Worm (Caenorhabditis elegans) whole organism, mixed stage, embryonic: ENCODE data around the gene exc-5.

Experiments
- M03D4.4 ChIP-seq: sonication (generic microtip); optimal IDR thresholded peaks from 2 replicates; lab custom pipeline; 2017; ENCODE audit warnings: mild to moderate bottlenecking, missing genetic modification characterization, missing compliant biosample characterization
- bed-3 ChIP-seq: fragments of 200-800 bp; sonication (Bioruptor generic); optimal IDR thresholded peaks from 3 replicates; lab custom pipeline; 2018; ENCODE audit warnings: mild to moderate bottlenecking, missing genetic modification characterization, moderate library complexity, missing compliant biosample characterization
- blmp-1 ChIP-seq: fragments of 150-350 bp; optimal IDR thresholded peaks from 2 replicates; lab custom pipeline; 2014; ENCODE audit warnings: missing biosample characterization, missing genetic modification characterization
- ceh-39 ChIP-seq: fragments of 150-350 bp; optimal IDR thresholded peaks from 2 replicates; lab custom pipeline; 2014; ENCODE audit warnings: missing biosample characterization, missing genetic modification characterization
- ceh-43 ChIP-seq: fragments of 200-800 bp; sonication (Bioruptor generic); optimal IDR thresholded peaks from 2 replicates; lab custom pipeline; 2018; ENCODE audit warnings: mild to moderate bottlenecking, missing genetic modification characterization, moderate library complexity, missing compliant biosample characterization
- ceh-83 ChIP-seq: fragments of 200-800 bp; sonication (Bioruptor generic); optimal IDR thresholded peaks from 2 replicates; lab custom pipeline; 2018; ENCODE audit warnings: mild to moderate bottlenecking, missing genetic modification characterization, missing compliant biosample characterization
- ces-1 ChIP-seq: fragments of 150-350 bp; optimal IDR thresholded peaks from 2 replicates; lab custom pipeline; 2014; ENCODE audit warnings: missing biosample characterization, missing genetic modification reagents, missing genetic modification characterization
- cnd-1 ChIP-seq: fragments of 200-800 bp; sonication (Bioruptor generic); optimal IDR thresholded peaks from 2 replicates; lab custom pipeline; 2018; ENCODE audit warnings: mild to moderate bottlenecking, missing genetic modification characterization, missing compliant biosample characterization
- drap-1 ChIP-seq: fragments of 200-800 bp; sonication (Bioruptor generic); optimal IDR thresholded peaks from 3 replicates; lab custom pipeline; 2018; ENCODE audit warnings: mild to moderate bottlenecking, missing genetic modification characterization, missing compliant biosample characterization
- elt-1 ChIP-seq: sonication (generic microtip); optimal IDR thresholded peaks from 2 replicates; lab custom pipeline; 2017; ENCODE audit warnings: missing genetic modification characterization, mild to moderate bottlenecking, missing compliant biosample characterization, antibody characterized with exemption, moderate library complexity, borderline replicate concordance; ENCODE audit not compliant: insufficient read depth
- elt-3 ChIP-seq: fragments of 150-350 bp; optimal IDR thresholded peaks from 2 replicates; lab custom pipeline; 2014; ENCODE audit warnings: missing biosample characterization, missing genetic modification characterization
- flh-1 ChIP-seq: fragments of 200-800 bp; sonication (Bioruptor generic); optimal IDR thresholded peaks from 2 replicates; lab custom pipeline; 2018; ENCODE audit warnings: mild to moderate bottlenecking, missing genetic modification characterization, moderate library complexity, missing compliant biosample characterization
- ham-2 ChIP-seq: fragments of 200-800 bp; sonication (Bioruptor generic); optimal IDR thresholded peaks from 2 replicates; lab custom pipeline; 2018; ENCODE audit warnings: mild to moderate bottlenecking, missing genetic modification characterization, missing compliant biosample characterization
- hlh-1 ChIP-seq: fragments of 150-350 bp; optimal IDR thresholded peaks from 2 replicates; lab custom pipeline; 2014; ENCODE audit warnings: missing biosample characterization, missing genetic modification reagents, missing genetic modification characterization
- lin-13 ChIP-seq: fragments of 150-350 bp; optimal IDR thresholded peaks from 2 replicates; lab custom pipeline; 2014; ENCODE audit warnings: missing biosample characterization, missing genetic modification characterization
- lin-32 ChIP-seq: fragments of 200-800 bp; sonication (Bioruptor generic); optimal IDR thresholded peaks from 2 replicates; lab custom pipeline; 2018; ENCODE audit warnings: mild to moderate bottlenecking, missing genetic modification characterization, missing compliant biosample characterization
- lsy-2 ChIP-seq: fragments of 150-350 bp; optimal IDR thresholded peaks from 2 replicates; lab custom pipeline; 2014; ENCODE audit warnings: missing biosample characterization, missing genetic modification characterization
- mep-1 ChIP-seq: fragments of 150-350 bp; optimal IDR thresholded peaks from 2 replicates; lab custom pipeline; 2017; ENCODE audit warnings: missing biosample characterization, missing genetic modification reagents, missing genetic modification characterization, inconsistent platforms
- mls-2 ChIP-seq: sonication (generic microtip); optimal IDR thresholded peaks from 2 replicates; lab custom pipeline; 2016; ENCODE audit warnings: mild to moderate bottlenecking, missing genetic modification characterization, moderate library complexity, missing compliant biosample characterization
- nhr-12 ChIP-seq: fragments of 150-350 bp; optimal IDR thresholded peaks from 2 replicates; lab custom pipeline; 2014; ENCODE audit warnings: missing biosample characterization, missing genetic modification characterization
- nhr-2 ChIP-seq: fragments of 150-350 bp; optimal IDR thresholded peaks from 2 replicates; lab custom pipeline; 2014; ENCODE audit warnings: missing biosample characterization, missing genetic modification characterization
- nhr-237 ChIP-seq: fragments of 150-350 bp; optimal IDR thresholded peaks from 2 replicates; lab custom pipeline; 2014; ENCODE audit warnings: missing biosample characterization, missing genetic modification characterization
- nhr-28 ChIP-seq: fragments of 150-350 bp; optimal IDR thresholded peaks from 2 replicates; lab custom pipeline; 2014; ENCODE audit warnings: missing biosample characterization, missing genetic modification characterization
- nhr-76 ChIP-seq: sonication (generic microtip); optimal IDR thresholded peaks from 2 replicates; lab custom pipeline; 2017; ENCODE audit warnings: missing biosample characterization, missing genetic modification characterization
- pha-4 ChIP-seq: fragments of 150-350 bp; optimal IDR thresholded peaks from 2 replicates; lab custom pipeline; 2018; ENCODE audit warnings: missing biosample characterization, missing genetic modification reagents, missing genetic modification characterization
- sem-2 ChIP-seq: fragments of 200-800 bp; sonication (Bioruptor generic); optimal IDR thresholded peaks from 2 replicates; lab custom pipeline; 2018; ENCODE audit warnings: mild to moderate bottlenecking, missing genetic modification characterization, missing compliant biosample characterization
- snpc-4 ChIP-seq: fragments of 150-350 bp; optimal IDR thresholded peaks from 2 replicates; lab custom pipeline; 2014; ENCODE audit warnings: missing biosample characterization, missing genetic modification characterization
- sptf-1 ChIP-seq: sonication (generic microtip); optimal IDR thresholded peaks from 2 replicates; lab custom pipeline; 2017; ENCODE audit warnings: mild to moderate bottlenecking, missing genetic modification characterization, moderate library complexity, missing compliant biosample characterization
- tbx-8 ChIP-seq: fragments of 200-800 bp; sonication (Bioruptor generic); optimal IDR thresholded peaks from 2 replicates; lab custom pipeline; 2018; ENCODE audit warnings: mild to moderate bottlenecking, missing genetic modification characterization, moderate library complexity, missing compliant biosample characterization
- unc-120 ChIP-seq: sonication (generic microtip); optimal IDR thresholded peaks from 2 replicates; lab custom pipeline; 2017; ENCODE audit warnings: missing genetic modification characterization, missing compliant biosample characterization; ENCODE audit not compliant: poor library complexity, severe bottlenecking
- unc-39 ChIP-seq: fragments of 150-350 bp; optimal IDR thresholded peaks from 2 replicates; lab custom pipeline; 2014; ENCODE audit warnings: missing biosample characterization, missing genetic modification characterization
- unc-62 ChIP-seq: fragments of 150-350 bp; optimal IDR thresholded peaks from 2 replicates; lab custom pipeline; 2014; ENCODE audit warnings: missing biosample characterization, missing genetic modification reagents, missing genetic modification characterization
- zip-8 ChIP-seq: fragments of 150-350 bp; optimal IDR thresholded peaks from 2 replicates; lab custom pipeline; 2014; ENCODE audit warnings: missing biosample characterization, missing genetic modification characterization

Gene exc-5

DNA sequence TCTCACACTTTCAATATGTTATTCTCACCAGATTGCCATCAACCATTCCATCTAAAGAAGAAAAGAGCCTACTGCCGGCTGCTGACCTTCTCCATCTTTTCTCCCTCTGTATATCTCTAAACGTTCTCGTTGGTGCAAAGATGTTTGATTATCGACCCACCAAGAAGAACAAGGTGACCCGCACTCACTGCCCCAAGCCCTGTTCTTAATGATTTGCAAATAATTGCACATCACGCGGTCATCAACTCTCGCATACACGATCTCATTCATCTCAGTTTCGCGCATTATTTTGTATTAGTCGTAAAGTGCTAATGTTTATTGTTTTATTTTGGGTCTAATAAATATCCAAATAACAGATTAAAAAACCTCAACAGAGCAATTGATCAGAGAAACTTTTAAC lies 6.0 kb upstream of the exc-5 start:
- TF ChIP-seq hlh-1 (peak; percentile 10), ceh-39 (tag; lab: Kevin White, UChicago) (peak; percentile 44), nhr-2 (tag; lab: Kevin White, UChicago) (peak; percentile 94), lin-13 (no peak), bed-3 (GFP tag; lab: Kevin White, UChicago) (no peak)

DNA sequence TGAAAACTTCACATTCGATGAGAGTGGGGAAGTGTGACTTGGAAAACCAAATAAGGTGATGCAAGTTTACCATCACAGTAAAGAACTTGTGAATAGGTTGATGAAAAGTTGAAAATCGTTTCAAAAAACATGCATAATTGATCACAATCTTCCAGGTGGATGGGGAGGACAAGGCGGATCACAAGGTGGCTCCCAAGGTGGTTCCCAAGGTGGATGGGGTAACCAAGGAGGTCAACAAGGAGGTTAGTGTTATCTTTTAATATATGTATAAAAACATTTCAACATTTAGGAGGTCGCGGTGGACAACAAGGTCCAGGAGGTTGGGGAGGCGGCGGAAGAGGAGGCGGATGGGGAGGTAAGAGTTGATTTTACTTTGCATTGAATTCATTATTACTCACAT lies 4.2 kb upstream of the exc-5 start, which contains the start of gene T28C6.10:
TSS of gene T28C6.10 (plus strand) at position 301 of the 400 bp plus-strand sequence.
- TF ChIP-seq nhr-76 (tag; lab: Kevin White, UChicago) (no peak), unc-120 (tag; lab: Kevin White, UChicago) (no peak), lin-13 (no peak), cnd-1 (tag; lab: Kevin White, UChicago) (no peak), hlh-1 (no peak), nhr-2 (tag; lab: Kevin White, UChicago) (no peak), sptf-1 (tag; lab: Kevin White, UChicago) (no peak)

DNA sequence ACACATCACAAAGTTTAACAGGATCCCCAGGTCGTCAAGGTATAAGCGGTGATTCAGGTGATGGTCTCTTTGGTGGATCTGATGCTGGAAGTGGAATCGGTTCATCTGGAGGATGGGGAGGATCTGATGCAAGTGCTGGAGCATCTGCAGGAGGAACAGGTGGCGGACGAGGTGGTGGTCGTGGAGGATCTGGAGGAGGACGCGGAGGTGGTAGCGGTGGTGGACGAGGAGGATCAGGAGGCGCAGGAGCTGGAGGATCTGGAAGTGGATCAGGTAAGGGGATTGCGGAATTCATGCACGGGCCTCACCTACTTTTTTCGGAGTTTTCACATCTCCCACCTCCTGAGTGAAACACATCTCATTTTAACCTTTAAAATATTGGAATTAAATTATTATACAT lies 3.1 kb upstream of the exc-5 start:
- no peak for TF ChIP-seq pha-4 (tag; lab: Kevin White, UChicago)

DNA sequence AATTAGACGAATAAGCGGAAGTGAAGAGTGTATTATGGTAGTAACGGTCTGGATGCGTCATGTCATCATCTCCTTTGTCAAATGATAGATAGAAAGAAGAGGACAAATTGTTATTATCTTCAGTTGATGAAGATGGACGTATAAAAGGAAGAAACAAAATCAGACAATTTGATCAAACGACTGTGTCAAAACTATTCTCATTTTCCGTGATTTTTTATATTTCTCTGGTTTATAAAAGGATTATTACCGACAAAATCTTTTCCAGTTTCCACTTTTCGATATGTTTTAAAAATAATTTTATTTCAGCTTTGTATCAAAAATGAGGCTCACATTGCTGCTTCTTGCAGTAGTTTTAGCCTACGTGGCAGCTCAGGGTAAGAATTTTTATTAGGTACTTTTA lies 2.6 kb upstream of the exc-5 start, which contains the start of gene grsp-2:
TSS of gene grsp-2 (plus strand) at position 301 of the 400 bp plus-strand sequence.
- TF ChIP-seq nhr-28 (no peak), sptf-1 (tag; lab: Kevin White, UChicago) (no peak), mep-1 (tag; lab: Kevin White, UChicago) (no peak), sem-2 (GFP tag; lab: Kevin White, UChicago) (no peak), ceh-39 (tag; lab: Kevin White, UChicago) (no peak), cnd-1 (tag; lab: Kevin White, UChicago) (no peak), pha-4 (tag; lab: Kevin White, UChicago) (no peak)
- TF ChIP-seq, all 35 proteins: peak for 0

DNA sequence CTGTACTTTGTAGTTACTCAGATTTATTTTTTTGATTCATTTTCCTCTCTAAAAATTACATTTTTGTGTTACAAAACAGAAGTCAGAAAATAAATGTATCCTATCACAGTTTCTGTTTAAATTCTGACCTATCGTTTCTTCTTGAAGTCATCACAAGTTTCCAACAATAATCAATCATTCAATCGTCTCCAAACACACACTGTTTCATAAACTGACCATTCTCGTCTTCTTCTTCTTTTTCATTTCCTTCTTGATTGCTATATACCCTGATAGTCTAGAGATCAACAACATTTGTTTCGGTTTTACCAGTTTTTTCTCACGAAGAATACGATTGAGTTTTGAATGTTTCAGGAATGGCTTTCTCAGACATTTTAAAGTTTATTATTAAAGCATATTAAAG lies 1.7 kb upstream of the exc-5 start:
- TF ChIP-seq mls-2 (tag; lab: Kevin White, UChicago) (no peak), sptf-1 (tag; lab: Kevin White, UChicago) (no peak), ham-2 (GFP tag; lab: Kevin White, UChicago) (no peak), unc-62 (GFP tag; lab: Kevin White, UChicago) (no peak), unc-39 (no peak), ces-1 (GFP tag; lab: Kevin White, UChicago) (no peak), hlh-1 (no peak), nhr-76 (tag; lab: Kevin White, UChicago) (no peak), cnd-1 (tag; lab: Kevin White, UChicago) (no peak), M03D4.4 (no peak), pha-4 (tag; lab: Kevin White, UChicago) (no peak), ceh-43 (GFP tag; lab: Kevin White, UChicago) (no peak), ceh-83 (GFP tag; lab: Kevin White, UChicago) (no peak), zip-8 (tag; lab: Kevin White, UChicago) (no peak), blmp-1 (tag; lab: Kevin White, UChicago) (no peak), lsy-2 (tag; lab: Kevin White, UChicago) (no peak), unc-120 (tag; lab: Kevin White, UChicago) (no peak), drap-1 (GFP tag; lab: Kevin White, UChicago) (no peak)
- TF ChIP-seq, all 35 proteins: peak for 0

DNA sequence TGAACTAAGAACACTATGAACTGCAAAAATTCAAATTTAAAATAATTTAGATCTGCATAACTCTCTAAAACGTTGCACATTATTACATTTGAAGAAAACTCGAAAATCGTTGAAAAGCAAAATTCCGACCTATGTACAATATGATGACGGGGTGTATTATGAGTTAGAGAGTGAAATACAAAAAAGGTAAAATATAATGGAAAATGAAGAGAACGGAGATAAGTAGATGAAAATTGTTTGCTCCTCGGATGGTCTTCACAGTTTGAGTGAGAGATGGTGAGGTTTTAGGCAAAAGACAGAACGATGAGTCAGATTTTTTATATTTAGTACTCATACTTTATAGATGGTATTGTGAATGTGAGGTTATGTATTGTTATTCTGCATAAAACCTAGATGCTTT lies 6.1 kb downstream of the exc-5 start:
- no peak for TF ChIP-seq flh-1
- no peak for TF ChIP-seq blmp-1 (tag; lab: Kevin White, UChicago)
- no peak for TF ChIP-seq mls-2 (tag; lab: Kevin White, UChicago)
- TF ChIP-seq bed-3 (GFP tag; lab: Kevin White, UChicago) = no peak
- no peak for TF ChIP-seq tbx-8 (GFP tag; lab: Kevin White, UChicago)
- TF ChIP-seq zip-8 (tag; lab: Kevin White, UChicago) = no peak

DNA sequence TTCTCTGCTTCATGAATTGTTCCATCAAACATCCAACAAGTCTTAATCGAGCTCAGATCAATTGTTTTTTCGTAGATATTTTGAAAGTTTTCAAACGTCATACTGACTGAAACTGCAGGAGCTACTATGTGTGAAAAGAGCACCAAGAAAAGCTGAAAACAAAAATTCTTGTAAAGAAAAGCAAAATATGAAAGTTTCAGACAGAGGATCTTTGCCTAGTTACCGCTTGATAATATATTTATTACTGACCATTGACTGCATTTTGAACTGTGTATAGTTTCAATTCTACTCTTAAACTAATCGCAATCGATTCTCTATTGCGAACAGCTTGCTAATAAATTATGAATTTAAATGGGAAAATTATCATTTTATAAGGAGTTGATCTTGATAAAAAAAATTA lies 15.2 kb downstream of the exc-5 start, which contains the start of gene clec-182:
TSS of gene clec-182 (minus strand) at position 101 of the 400 bp plus-strand sequence.
- no peak for TF ChIP-seq cnd-1 (tag; lab: Kevin White, UChicago)
- no peak for TF ChIP-seq drap-1 (GFP tag; lab: Kevin White, UChicago)
- TF ChIP-seq M03D4.4 = no peak
- no peak for TF ChIP-seq hlh-1
- no peak for TF ChIP-seq tbx-8 (GFP tag; lab: Kevin White, UChicago)
- no peak for TF ChIP-seq mls-2 (tag; lab: Kevin White, UChicago)
- no peak for TF ChIP-seq nhr-237 (tag; lab: Kevin White, UChicago)
- no peak for TF ChIP-seq nhr-12 (tag; lab: Kevin White, UChicago)
- TF ChIP-seq sem-2 (GFP tag; lab: Kevin White, UChicago) = no peak
- no peak for TF ChIP-seq unc-39
- no peak for TF ChIP-seq lin-32 (GFP tag; lab: Kevin White, UChicago)
- TF ChIP-seq snpc-4 (tag; lab: Kevin White, UChicago) = no peak
- TF ChIP-seq flh-1 = no peak
- TF ChIP-seq ceh-83 (GFP tag; lab: Kevin White, UChicago) = no peak
- no peak for TF ChIP-seq mep-1 (tag; lab: Kevin White, UChicago)
- TF ChIP-seq ceh-39 (tag; lab: Kevin White, UChicago) = no peak
- TF ChIP-seq elt-1 (tag; lab: Kevin White, UChicago) = no peak
- TF ChIP-seq zip-8 (tag; lab: Kevin White, UChicago) = no peak
- no peak for TF ChIP-seq lsy-2 (tag; lab: Kevin White, UChicago)
- no peak for TF ChIP-seq elt-3 (tag; lab: Kevin White, UChicago)
- TF ChIP-seq, all 35 proteins: peak for 0
